Fruit fly (Drosophila melanogaster): Measurements from ENCODE around the gene CG2663.

DNA sequence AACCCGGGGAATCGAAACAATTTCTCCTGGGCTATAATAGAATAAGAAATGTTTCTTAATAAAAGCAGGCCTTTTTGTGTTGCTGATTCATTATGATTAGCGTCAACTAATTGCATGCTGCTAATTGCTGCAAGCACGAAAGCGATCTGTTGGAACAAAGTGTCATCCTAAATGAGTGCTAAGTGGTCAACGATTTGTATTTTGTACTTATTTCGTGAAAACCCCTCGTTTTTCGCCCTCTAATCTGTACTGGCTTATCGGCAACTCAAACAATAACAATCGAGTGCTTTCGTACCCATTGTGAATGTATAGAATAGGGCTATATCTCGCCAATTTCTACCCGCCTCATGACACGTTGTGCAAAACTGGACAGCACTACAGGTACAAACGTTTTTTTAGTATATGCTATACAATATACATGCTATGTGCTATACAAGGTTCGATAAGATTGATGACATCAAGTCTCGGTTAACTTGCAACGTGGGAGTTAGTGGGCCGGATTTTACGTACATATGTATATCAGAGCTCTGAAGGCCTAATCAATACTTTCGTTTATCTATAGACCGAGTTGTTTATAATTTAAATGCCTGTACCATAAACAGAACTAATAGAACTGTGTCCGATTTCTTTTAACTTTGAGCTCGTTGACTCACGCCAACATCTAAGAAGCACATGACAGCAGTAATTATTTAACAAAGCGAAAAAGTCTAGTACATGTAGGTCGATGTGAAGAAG, 39.2 kb downstream of the CG2663 start:
- no peak for TF ChIP-seq CG11617 (GFP tag; optimal IDR thresholded peaks at IDR 0.05)
- TF ChIP-seq CG14711 (tag; optimal IDR thresholded peaks at IDR 0.05) = no peak
- TF ChIP-seq Crg-1 (GFP tag; optimal IDR thresholded peaks at IDR 0.05) = no peak
- TF ChIP-seq CG12768 (GFP tag; optimal IDR thresholded peaks at IDR 0.05) = no peak
- TF ChIP-seq CG7101 (tag; optimal IDR thresholded peaks at IDR 0.05) = peak; percentile 3
- no peak for TF ChIP-seq cnc (optimal IDR thresholded peaks at IDR 0.05)
- TF ChIP-seq Mnt (GFP tag; optimal IDR thresholded peaks at IDR 0.05) = peak; percentile 60
- TF ChIP-seq kay (GFP tag; ENCODE audit: borderline replicate concordance) = peak; percentile 96
- TF ChIP-seq cic (GFP tag; optimal IDR thresholded peaks at IDR 0.05) = peak; percentile 79

Data from whole organism, adult.